Worm (Caenorhabditis elegans) whole organism, L4 larva: ENCODE data around the gene bath-36.

Source experiments
- D1046.2 ChIP-seq: fragments of 200-800 bp; sonication (Bioruptor generic); IDR thresholded peaks from 2 replicates; pipeline ENCODE4 v1.3.6; 2022; ENCODE audit warnings: missing genetic modification characterization, missing compliant biosample characterization
- F10B5.3 ChIP-seq: sonication (generic microtip); optimal IDR thresholded peaks from 2 replicates; lab custom pipeline; 2016; ENCODE audit warnings: mild to moderate bottlenecking, missing genetic modification characterization, missing compliant biosample characterization
- F26F4.8 ChIP-seq: fragments of 200-800 bp; sonication (Bioruptor generic); conservative IDR thresholded peaks from 2 replicates; pipeline ENCODE4 v1.3.6; 2022; ENCODE audit warnings: missing genetic modification characterization, missing compliant biosample characterization
- R02D3.7 ChIP-seq: fragments of 150-350 bp; sonication (generic microtip); optimal IDR thresholded peaks from 3 replicates; lab custom pipeline; 2014; ENCODE audit warnings: missing biosample characterization, missing genetic modification characterization
- T20F7.1 ChIP-seq: fragments of 200-800 bp; sonication (Bioruptor generic); optimal IDR thresholded peaks from 2 replicates; lab custom pipeline; 2018; ENCODE audit warnings: mild to moderate bottlenecking, missing genetic modification characterization, missing compliant biosample characterization
- Y105C5A.15 ChIP-seq: fragments of 200-800 bp; sonication (Bioruptor generic); IDR thresholded peaks from 2 replicates; pipeline ENCODE4 v1.3.6; 2022; ENCODE audit warnings: missing genetic modification characterization, missing compliant biosample characterization
- Y5F2A.4 ChIP-seq: fragments of 200-800 bp; sonication (Bioruptor generic); optimal IDR thresholded peaks from 2 replicates; lab custom pipeline; 2018; ENCODE audit warnings: mild to moderate bottlenecking, missing genetic modification characterization, missing compliant biosample characterization
- Y75B8A.6 ChIP-seq: fragments of 200-800 bp; sonication (Bioruptor generic); IDR thresholded peaks from 2 replicates; pipeline ENCODE4 v1.3.6; 2022; ENCODE audit warnings: missing genetic modification reagents, missing genetic modification characterization, missing compliant biosample characterization
- arid-1 ChIP-seq: fragments of 200-800 bp; sonication (Bioruptor generic); conservative IDR thresholded peaks from 2 replicates; pipeline ENCODE4 v1.3.6; 2022; ENCODE audit warnings: missing genetic modification reagents, missing genetic modification characterization, missing compliant biosample characterization
- attf-4 ChIP-seq: sonication (generic microtip); optimal IDR thresholded peaks from 3 replicates; lab custom pipeline; 2017; ENCODE audit warnings: missing biosample characterization, missing genetic modification characterization
- ceh-32 ChIP-seq: sonication (generic microtip); optimal IDR thresholded peaks from 2 replicates; lab custom pipeline; 2016; ENCODE audit warnings: mild to moderate bottlenecking, missing genetic modification characterization, missing compliant biosample characterization; ENCODE audit not compliant: poor library complexity
- ceh-44 ChIP-seq: fragments of 200-800 bp; sonication (Bioruptor generic); IDR thresholded peaks from 2 replicates; pipeline ENCODE4 v1.3.6; 2022; ENCODE audit warnings: missing genetic modification reagents, missing genetic modification characterization, missing compliant biosample characterization
- ceh-62 ChIP-seq: sonication (generic microtip); optimal IDR thresholded peaks from 2 replicates; lab custom pipeline; 2017; ENCODE audit warnings: missing biosample characterization, missing genetic modification characterization
- cey-2 ChIP-seq: sonication (generic microtip); optimal IDR thresholded peaks from 3 replicates; lab custom pipeline; 2017; ENCODE audit warnings: missing genetic modification characterization, mild to moderate bottlenecking, missing compliant biosample characterization, antibody characterized with exemption, borderline replicate concordance; ENCODE audit not compliant: insufficient read depth
- daf-12 ChIP-seq: fragments of 150-350 bp; optimal IDR thresholded peaks from 2 replicates; lab custom pipeline; 2014; ENCODE audit warnings: missing biosample characterization, missing genetic modification reagents, missing genetic modification characterization
- daf-8 ChIP-seq: fragments of 200-800 bp; sonication (Bioruptor generic); IDR thresholded peaks from 2 replicates; pipeline ENCODE4 v1.3.6; 2022; ENCODE audit warnings: missing genetic modification characterization, missing compliant biosample characterization
- dmd-6 ChIP-seq: fragments of 200-800 bp; sonication (Bioruptor generic); IDR thresholded peaks from 2 replicates; pipeline ENCODE4 v1.3.6; 2022; ENCODE audit warnings: missing genetic modification reagents, missing genetic modification characterization, missing compliant biosample characterization
- dmd-8 ChIP-seq: fragments of 200-800 bp; sonication (Bioruptor generic); IDR thresholded peaks from 2 replicates; pipeline ENCODE4 v1.3.6; 2022; ENCODE audit warnings: missing genetic modification characterization, missing compliant biosample characterization
- dpl-1 ChIP-seq: fragments of 150-350 bp; optimal IDR thresholded peaks from 2 replicates; lab custom pipeline; 2014; ENCODE audit warnings: missing biosample characterization, missing genetic modification reagents, missing genetic modification characterization
- dve-1 ChIP-seq: sonication (generic microtip); optimal IDR thresholded peaks from 2 replicates; lab custom pipeline; 2017; ENCODE audit warnings: antibody characterized with exemption, mild to moderate bottlenecking, missing genetic modification characterization, missing compliant biosample characterization; ENCODE audit not compliant: insufficient read depth
- egl-27 ChIP-seq: sonication (generic microtip); optimal IDR thresholded peaks from 3 replicates; lab custom pipeline; 2017; ENCODE audit warnings: missing biosample characterization, missing genetic modification reagents, missing genetic modification characterization
- fkh-10 ChIP-seq: fragments of 150-350 bp; optimal IDR thresholded peaks from 2 replicates; lab custom pipeline; 2014; ENCODE audit warnings: missing biosample characterization, missing genetic modification reagents, missing genetic modification characterization
- hif-1 ChIP-seq, 2 experiments: sonication (generic microtip); optimal IDR thresholded peaks; 2 replicates each; lab custom pipeline; 2016 to 2017; ENCODE audit warnings: missing compliant biosample characterization in 2 of 2, missing genetic modification characterization in 2 of 2, missing genetic modification reagents in 2 of 2, missing genotype in 2 of 2, mild to moderate bottlenecking in 1 of 2
- hlh-30 ChIP-seq: sonication (generic microtip); optimal IDR thresholded peaks from 2 replicates; lab custom pipeline; 2017; ENCODE audit warnings: antibody characterized with exemption, mild to moderate bottlenecking, missing genetic modification characterization, missing compliant biosample characterization; ENCODE audit not compliant: insufficient read depth
- madf-5 ChIP-seq, 2 experiments: fragments of 200-800 bp; sonication (Bioruptor generic); IDR thresholded peaks; 2 replicates each; pipeline ENCODE4 v1.3.6; 2022; ENCODE audit warnings: missing compliant biosample characterization in 2 of 2, missing genetic modification characterization in 2 of 2
- mdl-1 ChIP-seq, 2 experiments: fragments of 150-350 bp in 1 of 2; sonication (generic microtip) in 1 of 2; optimal IDR thresholded peaks; 2 replicates each; lab custom pipeline; 2014 to 2017; ENCODE audit warnings: missing biosample characterization in 2 of 2, missing genetic modification characterization in 2 of 2
- nhr-11 ChIP-seq: fragments of 150-350 bp; optimal IDR thresholded peaks from 2 replicates; lab custom pipeline; 2014; ENCODE audit warnings: missing biosample characterization, missing genetic modification characterization
- nhr-237 ChIP-seq: sonication (generic microtip); optimal IDR thresholded peaks from 2 replicates; lab custom pipeline; 2017; ENCODE audit warnings: missing biosample characterization, missing genetic modification characterization
- nhr-42 ChIP-seq: fragments of 200-800 bp; sonication (Bioruptor generic); IDR thresholded peaks from 2 replicates; pipeline ENCODE4 v1.3.6; 2022; ENCODE audit warnings: missing genetic modification characterization, missing compliant biosample characterization
- nhr-48 ChIP-seq: sonication (generic microtip); optimal IDR thresholded peaks from 2 replicates; lab custom pipeline; 2016; ENCODE audit warnings: mild to moderate bottlenecking, missing genetic modification characterization, missing compliant biosample characterization
- nhr-6 ChIP-seq: fragments of 150-350 bp; optimal IDR thresholded peaks from 2 replicates; lab custom pipeline; 2014; ENCODE audit warnings: missing biosample characterization, missing genetic modification characterization
- nhr-76 ChIP-seq: fragments of 150-350 bp; optimal IDR thresholded peaks from 2 replicates; lab custom pipeline; 2014; ENCODE audit warnings: missing biosample characterization, missing genetic modification characterization
- rbr-2 ChIP-seq: sonication (generic microtip); optimal IDR thresholded peaks from 2 replicates; lab custom pipeline; 2016; ENCODE audit warnings: missing genotype, missing genetic modification characterization, missing compliant biosample characterization
- skn-1 ChIP-seq: fragments of 150-350 bp; optimal IDR thresholded peaks from 2 replicates; lab custom pipeline; 2014; ENCODE audit warnings: missing biosample characterization, missing genetic modification characterization
- snpc-4 ChIP-seq: fragments of 150-350 bp; optimal IDR thresholded peaks from 2 replicates; lab custom pipeline; 2014; ENCODE audit warnings: missing biosample characterization, missing genetic modification characterization
- spr-1 ChIP-seq: sonication (generic microtip); optimal IDR thresholded peaks from 2 replicates; lab custom pipeline; 2016; ENCODE audit warnings: mild to moderate bottlenecking, missing genetic modification characterization, missing compliant biosample characterization
- tag-97 ChIP-seq: fragments of 200-800 bp; sonication (Bioruptor generic); IDR thresholded peaks from 2 replicates; pipeline ENCODE4 v1.3.6; 2022; ENCODE audit warnings: missing genetic modification characterization, missing compliant biosample characterization
- tra-1 ChIP-seq: fragments of 200-800 bp; sonication (Bioruptor generic); IDR thresholded peaks from 2 replicates; pipeline ENCODE4 v1.3.6; 2022; ENCODE audit warnings: missing genetic modification reagents, missing genetic modification characterization, missing compliant biosample characterization
- unc-130 ChIP-seq: sonication (generic microtip); optimal IDR thresholded peaks from 2 replicates; lab custom pipeline; 2016; ENCODE audit warnings: missing genetic modification reagents, missing genetic modification characterization, missing compliant biosample characterization
- unc-39 ChIP-seq: sonication (generic microtip); optimal IDR thresholded peaks from 2 replicates; lab custom pipeline; 2017; ENCODE audit warnings: missing biosample characterization, missing genetic modification characterization
- unc-62 ChIP-seq, 3 experiments: fragments of 150-350 bp in 1 of 3; sonication (generic microtip); optimal IDR thresholded peaks in 2 of 3; peaks in 1 of 3; 1 replicate in 1 of 3; 2 replicates in 2 of 3; lab custom pipeline; 2014 to 2017; ENCODE audit warnings: missing biosample characterization in 3 of 3, missing genetic modification characterization in 3 of 3, missing genetic modification reagents in 3 of 3, missing genotype in 1 of 3

Gene bath-36

DNA sequence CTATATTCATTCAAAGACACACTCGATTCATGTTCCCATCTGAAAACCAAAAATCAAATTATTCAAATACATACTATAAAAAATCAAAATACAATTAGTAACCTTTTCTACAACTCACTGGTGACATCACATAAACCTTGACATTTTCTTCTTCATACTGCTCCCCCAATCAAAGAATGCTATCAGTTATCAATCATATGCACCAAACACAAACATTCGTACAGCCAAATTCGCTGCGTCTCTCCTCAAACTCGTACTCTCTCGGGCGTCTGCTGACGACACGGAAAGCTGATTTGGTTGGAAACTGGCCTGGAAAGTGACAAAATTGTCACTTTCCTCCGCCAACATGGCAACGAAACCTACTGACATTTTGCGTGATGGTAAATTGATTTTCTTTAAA, 4.7 kb downstream of the bath-36 start, which contains the start of gene plc-2 (continued):
- TF ChIP-seq nhr-11 (no peak), F26F4.8 (no peak), unc-39 (tag; lab: Kevin White, UChicago) (no peak), Y105C5A.15 (GFP tag; lab: Robert Waterston, UW) (no peak), hlh-30 (tag; lab: Kevin White, UChicago) (peak; percentile 44), dve-1 (peak; percentile 78)

DNA sequence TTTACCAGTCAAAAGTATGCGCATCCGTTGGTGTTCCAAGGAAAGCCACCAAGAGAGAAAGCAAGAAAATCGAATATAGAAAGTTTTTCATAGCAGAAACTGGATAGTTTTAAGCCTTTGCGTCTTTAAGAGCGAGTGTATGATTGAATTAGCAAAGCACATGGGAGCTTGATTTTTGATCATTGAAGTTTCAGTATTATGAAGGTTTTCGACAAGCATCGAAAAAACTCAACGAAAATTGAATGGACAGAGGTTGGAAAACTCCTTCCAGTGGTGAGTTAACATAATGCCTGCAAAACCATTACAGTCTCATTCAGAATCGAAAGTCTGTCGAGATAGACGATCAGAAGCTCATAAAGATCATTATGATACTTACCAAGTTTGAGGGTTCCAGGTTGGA, 6.2 kb downstream of the bath-36 start, which contains the start of gene Y75B12B.13:
TSS of gene Y75B12B.13 (minus strand) at position 101 of the 400 bp plus-strand sequence.
- TF ChIP-seq dmd-8 (GFP tag; lab: Robert Waterston, UW) (no peak), Y5F2A.4 (GFP tag; lab: Kevin White, UChicago) (no peak)

DNA sequence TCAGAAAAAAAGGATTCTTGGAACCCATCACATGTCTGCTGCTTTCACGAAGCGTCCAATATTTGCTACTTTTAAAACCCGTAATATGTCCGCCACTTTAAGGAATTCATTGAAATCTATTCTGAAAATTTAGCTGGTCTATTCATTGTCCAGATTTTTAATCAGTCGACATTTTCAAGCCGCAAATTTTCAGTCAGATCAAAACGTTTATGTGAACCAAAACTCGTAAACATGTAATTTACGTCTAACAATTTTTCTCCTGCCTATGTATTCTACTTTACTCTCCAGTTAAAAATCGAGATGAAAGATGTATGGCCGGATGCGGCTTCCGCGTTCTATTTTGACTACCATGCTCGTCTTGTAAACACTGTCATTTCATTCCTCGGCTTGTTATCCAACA, 10.3 kb downstream of the bath-36 start, which contains the start of gene srw-1:
TSS of gene srw-1 (plus strand) at position 301 of the 400 bp plus-strand sequence.
- no peak for TF ChIP-seq Y75B8A.6 (GFP tag; lab: Robert Waterston, UW)
- TF ChIP-seq arid-1 (GFP tag; lab: Robert Waterston, UW), result no peak
- no peak for TF ChIP-seq nhr-76
- TF ChIP-seq T20F7.1 (GFP tag; lab: Kevin White, UChicago), result no peak
- no peak for TF ChIP-seq F10B5.3 (tag; lab: Kevin White, UChicago)
- TF ChIP-seq daf-8, result no peak
- TF ChIP-seq nhr-6 (tag; lab: Kevin White, UChicago), result no peak
- TF ChIP-seq dmd-6, result no peak
- no peak for TF ChIP-seq spr-1 (tag; lab: Kevin White, UChicago)
- TF ChIP-seq rbr-2 (tag; lab: Kevin White, UChicago), result no peak
- no peak for TF ChIP-seq hif-1 (tag; optimal IDR thresholded peaks at IDR 0.05; lab: Kevin White, UChicago)
- no peak for TF ChIP-seq tra-1
- no peak for TF ChIP-seq dpl-1
- TF ChIP-seq unc-130 (GFP tag; lab: Kevin White, UChicago), result no peak
- no peak for TF ChIP-seq tag-97 (GFP tag; lab: Robert Waterston, UW)
- no peak for TF ChIP-seq ceh-44 (GFP tag; lab: Robert Waterston, UW)
- no peak for TF ChIP-seq unc-62 (GFP tag; optimal IDR thresholded peaks at IDR 0.05 in 1 of 2; lab: Kevin White, UChicago)
- no peak for TF ChIP-seq unc-62 (tag; optimal IDR thresholded peaks at IDR 0.05; lab: Kevin White, UChicago)
- TF ChIP-seq egl-27 (tag; lab: Kevin White, UChicago), result no peak
- TF ChIP-seq, all 104 proteins: peak for 0

DNA sequence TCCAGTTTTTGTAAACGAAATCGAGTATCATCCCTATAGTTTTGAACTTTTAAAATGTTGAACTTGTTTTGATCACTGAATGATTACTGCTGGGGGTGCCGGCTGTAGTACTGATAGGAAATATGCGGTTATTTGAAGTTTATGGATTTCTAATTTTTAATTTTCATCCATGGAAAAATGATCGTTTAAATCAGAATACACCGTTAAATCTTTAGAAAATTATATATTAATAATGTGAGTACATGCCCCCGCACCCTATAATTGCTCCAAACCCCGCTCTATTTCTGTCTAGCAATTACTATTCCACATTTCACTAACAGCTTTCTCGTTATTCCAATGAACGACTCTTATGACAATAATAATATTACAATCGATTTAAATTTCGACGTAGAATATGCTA, 12.1 kb downstream of the bath-36 start, which contains the start of gene Y75B12B.10:
TSS of gene Y75B12B.10 (plus strand) at position 301 of the 400 bp plus-strand sequence.
- no peak for TF ChIP-seq F10B5.3 (tag; lab: Kevin White, UChicago)
- TF ChIP-seq madf-5 (GFP tag; IDR thresholded peaks at IDR 0.05; lab: Robert Waterston, UW), result no peak
- TF ChIP-seq attf-4, result no peak
- TF ChIP-seq R02D3.7 (tag; lab: Kevin White, UChicago), result no peak
- no peak for TF ChIP-seq fkh-10 (GFP tag; lab: Kevin White, UChicago)
- no peak for TF ChIP-seq nhr-48
- no peak for TF ChIP-seq nhr-11
- no peak for TF ChIP-seq hif-1 (tag; optimal IDR thresholded peaks at IDR 0.05; lab: Kevin White, UChicago)
- no peak for TF ChIP-seq ceh-62 (tag; lab: Kevin White, UChicago)
- no peak for TF ChIP-seq ceh-32 (tag; lab: Kevin White, UChicago)
- TF ChIP-seq daf-12 (tag; lab: Kevin White, UChicago), result no peak
- no peak for TF ChIP-seq skn-1
- no peak for TF ChIP-seq dmd-8 (GFP tag; lab: Robert Waterston, UW)
- no peak for TF ChIP-seq mdl-1 (tag; optimal IDR thresholded peaks at IDR 0.05; lab: Kevin White, UChicago)
- TF ChIP-seq snpc-4 (tag; lab: Kevin White, UChicago), result no peak
- no peak for TF ChIP-seq cey-2 (tag; lab: Kevin White, UChicago)
- no peak for TF ChIP-seq D1046.2 (GFP tag; lab: Robert Waterston, UW)
- TF ChIP-seq nhr-42 (GFP tag; lab: Robert Waterston, UW), result no peak
- no peak for TF ChIP-seq nhr-237
